Worm (Caenorhabditis elegans) whole organism, early embryonic: ENCODE measurements around the gene cutl-25.

ENCODE experiments used
- B0310.2 ChIP-seq: sonication (generic microtip); optimal IDR thresholded peaks from 2 replicates; lab custom pipeline; 2016; ENCODE audit warnings: mild to moderate bottlenecking, missing genetic modification characterization, missing compliant biosample characterization
- F13C5.2 ChIP-seq: sonication (generic microtip); optimal IDR thresholded peaks from 2 replicates; lab custom pipeline; 2017; ENCODE audit warnings: mild to moderate bottlenecking, missing genetic modification characterization, inconsistent platforms, missing compliant biosample characterization
- aly-1 ChIP-seq: sonication (generic microtip); optimal IDR thresholded peaks from 2 replicates; lab custom pipeline; 2016; ENCODE audit warnings: missing genetic modification characterization, missing compliant biosample characterization
- ama-1 ChIP-seq: fragments of 150-350 bp; optimal IDR thresholded peaks from 2 replicates; lab custom pipeline; 2014
- ceh-13 ChIP-seq: fragments of 200-800 bp; sonication (Bioruptor generic); optimal IDR thresholded peaks from 2 replicates; lab custom pipeline; 2018; ENCODE audit warnings: mild to moderate bottlenecking, missing genetic modification characterization, missing compliant biosample characterization
- ceh-36 ChIP-seq: sonication (generic microtip); optimal IDR thresholded peaks from 2 replicates; lab custom pipeline; 2016; ENCODE audit warnings: missing genetic modification characterization, inconsistent platforms, missing compliant biosample characterization
- ets-7 ChIP-seq: sonication (generic microtip); optimal IDR thresholded peaks from 2 replicates; lab custom pipeline; 2016; ENCODE audit warnings: missing genotype, missing genetic modification characterization, missing compliant biosample characterization
- flt-1 ChIP-seq: fragments of 200-800 bp; sonication (Bioruptor generic); IDR thresholded peaks from 2 replicates; pipeline ENCODE4 v1.3.6; 2022; ENCODE audit warnings: missing genetic modification characterization, missing compliant biosample characterization
- hmbx-1 ChIP-seq: sonication (generic microtip); optimal IDR thresholded peaks from 2 replicates; lab custom pipeline; 2016; ENCODE audit warnings: mild to moderate bottlenecking, missing genetic modification characterization, missing compliant biosample characterization
- hmg-4 ChIP-seq: fragments of 200-800 bp; sonication (Bioruptor generic); optimal IDR thresholded peaks from 2 replicates; lab custom pipeline; 2018; ENCODE audit warnings: mild to moderate bottlenecking, missing genetic modification characterization, missing compliant biosample characterization
- hnd-1 ChIP-seq: sonication (generic microtip); optimal IDR thresholded peaks from 2 replicates; lab custom pipeline; 2016; ENCODE audit warnings: missing genetic modification characterization, missing compliant biosample characterization
- pes-1 ChIP-seq: fragments of 200-800 bp; sonication (Bioruptor generic); IDR thresholded peaks from 2 replicates; pipeline ENCODE4 v1.3.6; 2022; ENCODE audit warnings: missing genetic modification reagents, missing genetic modification characterization, missing compliant biosample characterization
- scrt-1 ChIP-seq: fragments of 200-800 bp; sonication (Bioruptor generic); IDR thresholded peaks from 2 replicates; pipeline ENCODE4 v1.3.6; 2022; ENCODE audit warnings: missing genetic modification characterization, missing compliant biosample characterization
- sea-1 ChIP-seq: fragments of 200-800 bp; sonication (Bioruptor generic); conservative IDR thresholded peaks from 2 replicates; pipeline ENCODE4 v1.3.6; 2022; ENCODE audit warnings: missing genetic modification characterization, missing compliant biosample characterization
- tbx-11 ChIP-seq: fragments of 200-800 bp; sonication (Bioruptor generic); IDR thresholded peaks from 2 replicates; pipeline ENCODE4 v1.3.6; 2022; ENCODE audit warnings: missing genetic modification characterization, missing compliant biosample characterization
- tbx-37 ChIP-seq: fragments of 200-800 bp; sonication (Bioruptor generic); conservative IDR thresholded peaks from 2 replicates; pipeline ENCODE4 v1.3.6; 2022; ENCODE audit warnings: missing genetic modification reagents, missing genetic modification characterization, missing compliant biosample characterization
- tra-4 ChIP-seq: sonication (generic microtip); optimal IDR thresholded peaks from 2 replicates; lab custom pipeline; 2017; ENCODE audit warnings: missing genetic modification characterization, missing compliant biosample characterization

Gene cutl-25

ce11 chrIII:3047040-3047439, at the start of gene cutl-25:
TSS of gene cutl-25 (minus strand) at chrIII:3047140.
- TF ChIP-seq ceh-36 (tag; lab: Kevin White, UChicago) (no peak), flt-1 (no peak), hnd-1 (no peak), ets-7 (tag; lab: Kevin White, UChicago) (no peak), hmbx-1 (tag; lab: Kevin White, UChicago) (no peak), pes-1 (GFP tag; lab: Robert Waterston, UW) (no peak), B0310.2 (tag; lab: Kevin White, UChicago) (no peak)

DNA sequence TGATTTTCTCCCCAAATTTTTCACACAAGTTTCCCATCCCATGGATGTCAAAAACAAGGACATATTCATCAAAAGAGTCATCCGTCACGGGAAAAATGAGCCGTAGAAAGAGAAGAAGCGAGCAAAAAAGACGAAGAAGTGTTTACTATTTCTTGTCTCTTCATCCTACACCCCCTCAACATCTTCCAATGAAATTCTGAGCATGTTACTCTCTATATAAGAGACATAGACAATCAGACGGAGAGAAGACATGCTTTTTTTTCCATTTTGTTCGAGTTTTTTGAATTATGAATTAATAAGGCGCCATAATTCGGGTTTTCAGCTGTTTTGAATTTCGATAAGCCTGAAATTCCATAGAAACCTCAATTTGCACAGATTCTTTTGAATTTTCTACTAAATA, 49.2 kb upstream of the cutl-25 start:
- no peak for TF ChIP-seq ets-7 (tag; lab: Kevin White, UChicago)
- TF ChIP-seq tbx-11 (GFP tag; lab: Robert Waterston, UW) = no peak
- no peak for TF ChIP-seq hmg-4 (GFP tag; lab: Kevin White, UChicago)
- no peak for TF ChIP-seq scrt-1 (GFP tag; lab: Robert Waterston, UW)
- TF ChIP-seq ceh-36 (tag; lab: Kevin White, UChicago) = no peak
- no peak for TF ChIP-seq pes-1 (GFP tag; lab: Robert Waterston, UW)
- no peak for TF ChIP-seq aly-1 (tag; lab: Kevin White, UChicago)
- no peak for TF ChIP-seq F13C5.2 (tag; lab: Kevin White, UChicago)
- no peak for TF ChIP-seq ama-1
- TF ChIP-seq flt-1 = no peak
- no peak for TF ChIP-seq ceh-13 (GFP tag; lab: Kevin White, UChicago)
- TF ChIP-seq hmbx-1 (tag; lab: Kevin White, UChicago) = no peak
- no peak for TF ChIP-seq B0310.2 (tag; lab: Kevin White, UChicago)
- TF ChIP-seq tra-4 (tag; lab: Kevin White, UChicago) = no peak

DNA sequence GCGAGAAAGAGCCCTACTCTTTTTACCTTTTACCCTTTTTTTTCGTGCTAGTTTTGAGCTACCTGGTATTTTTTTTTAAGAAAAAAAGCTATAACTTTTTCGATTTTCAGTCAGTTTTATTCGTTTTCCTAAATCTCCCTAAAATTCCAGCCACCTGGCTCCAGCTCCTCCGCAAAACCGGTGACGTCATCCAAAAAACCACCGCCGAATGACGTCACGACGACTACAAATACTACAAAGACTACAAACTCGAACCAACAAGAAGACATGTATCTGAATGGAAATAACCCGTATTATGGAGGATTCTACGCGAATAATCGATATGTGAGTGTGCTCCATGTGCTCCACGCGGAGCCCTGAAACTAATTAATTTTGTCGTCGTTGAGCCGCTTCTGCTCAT, 47.8 kb upstream of the cutl-25 start:
- TF ChIP-seq pes-1 (GFP tag; lab: Robert Waterston, UW) (no peak), hmbx-1 (tag; lab: Kevin White, UChicago) (no peak), sea-1 (no peak)

ce11 chrIII:3091572-3091971, 44.6 kb upstream of the cutl-25 start, which contains the start of gene ccep-135:
TSS of gene ccep-135 (plus strand) at chrIII:3091872.
- TF ChIP-seq hnd-1 (no peak), ceh-13 (GFP tag; lab: Kevin White, UChicago) (no peak), pes-1 (GFP tag; lab: Robert Waterston, UW) (no peak), tbx-11 (GFP tag; lab: Robert Waterston, UW) (no peak), F13C5.2 (tag; lab: Kevin White, UChicago) (no peak), tbx-37 (GFP tag; lab: Robert Waterston, UW) (no peak), ama-1 (no peak)

ce11 chrIII:3086471-3086870, 39.5 kb upstream of the cutl-25 start, which contains the start of gene sft-1:
TSS of gene sft-1 (plus strand) at chrIII:3086671.
- TF ChIP-seq tbx-37 (GFP tag; lab: Robert Waterston, UW) = no peak
- TF ChIP-seq hmbx-1 (tag; lab: Kevin White, UChicago) = no peak
- TF ChIP-seq tra-4 (tag; lab: Kevin White, UChicago) = no peak
- TF ChIP-seq B0310.2 (tag; lab: Kevin White, UChicago) = no peak
- no peak for TF ChIP-seq ama-1
- no peak for TF ChIP-seq flt-1
- no peak for TF ChIP-seq F13C5.2 (tag; lab: Kevin White, UChicago)
- TF ChIP-seq ets-7 (tag; lab: Kevin White, UChicago) = no peak
- no peak for TF ChIP-seq ceh-13 (GFP tag; lab: Kevin White, UChicago)
- no peak for TF ChIP-seq sea-1
- TF ChIP-seq hmg-4 (GFP tag; lab: Kevin White, UChicago) = no peak
- no peak for TF ChIP-seq pes-1 (GFP tag; lab: Robert Waterston, UW)
- no peak for TF ChIP-seq aly-1 (tag; lab: Kevin White, UChicago)

DNA sequence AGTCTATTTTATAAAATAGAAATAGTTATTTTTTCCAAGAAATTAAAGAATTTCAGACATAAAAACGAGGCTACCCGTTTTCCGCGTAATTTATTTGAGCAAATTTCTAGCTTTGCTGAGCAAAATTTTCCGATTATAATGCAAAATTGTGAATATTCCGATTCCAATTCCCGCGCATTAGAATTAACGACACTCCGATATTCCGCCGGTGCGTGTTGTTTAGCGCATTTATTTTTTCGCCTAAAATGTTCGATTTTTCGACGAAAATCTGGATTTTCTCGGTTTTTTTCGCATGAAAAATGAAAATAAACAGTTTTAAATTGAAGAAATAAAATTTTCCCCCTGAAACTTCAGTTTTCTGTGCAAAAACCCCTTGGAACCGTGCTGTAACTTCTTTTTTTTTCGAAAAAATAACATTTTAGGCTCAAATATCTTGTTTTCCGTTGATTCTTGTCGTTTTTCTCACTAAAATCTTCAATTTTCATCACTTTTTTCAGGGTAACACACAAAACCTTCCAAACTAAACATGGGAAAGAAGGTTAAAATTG, 23.2 kb upstream of the cutl-25 start, which contains the start of gene H06I04.3:
TSS of gene H06I04.3 (plus strand) at position 498 of the 548 bp plus-strand sequence.
- peak; percentile 35 for TF ChIP-seq F13C5.2 (tag; lab: Kevin White, UChicago)
- no peak for TF ChIP-seq scrt-1 (GFP tag; lab: Robert Waterston, UW)
- TF ChIP-seq tbx-11 (GFP tag; lab: Robert Waterston, UW) = no peak
- no peak for TF ChIP-seq hmbx-1 (tag; lab: Kevin White, UChicago)
- TF ChIP-seq ceh-36 (tag; lab: Kevin White, UChicago) = no peak
- no peak for TF ChIP-seq tra-4 (tag; lab: Kevin White, UChicago)
- no peak for TF ChIP-seq ama-1

ce11 chrIII:3069101-3069500, 22.2 kb upstream of the cutl-25 start:
- no peak for TF ChIP-seq hnd-1
- no peak for TF ChIP-seq F13C5.2 (tag; lab: Kevin White, UChicago)
- no peak for TF ChIP-seq tbx-37 (GFP tag; lab: Robert Waterston, UW)

- TF ChIP-seq tbx-11 (GFP tag; lab: Robert Waterston, UW) = no peak
- TF ChIP-seq ceh-36 (tag; lab: Kevin White, UChicago) = no peak
- no peak for TF ChIP-seq hmg-4 (GFP tag; lab: Kevin White, UChicago)
- TF ChIP-seq F13C5.2 (tag; lab: Kevin White, UChicago) = peak; percentile 31
- no peak for TF ChIP-seq pes-1 (GFP tag; lab: Robert Waterston, UW)
- TF ChIP-seq ama-1 = no peak
- no peak for TF ChIP-seq hnd-1
These were observed 21.0 kb upstream of the cutl-25 start, which contains the start of gene ubl-1 for ce11 chrIII:3067909-3068455. TSS of gene ubl-1 (plus strand) at chrIII:3068310.
